Worm (Caenorhabditis elegans) whole organism, L3 larva: ENCODE measurements around the gene vps-50.

Source experiments
- egl-27 ChIP-seq: sonication (generic microtip); optimal IDR thresholded peaks from 4 replicates; lab custom pipeline; 2017; ENCODE audit warnings: missing biosample characterization, missing genetic modification reagents, missing genetic modification characterization
- elt-1 ChIP-seq: fragments of 150-350 bp; optimal IDR thresholded peaks from 2 replicates; lab custom pipeline; 2014; ENCODE audit warnings: missing biosample characterization, missing genetic modification characterization
- fkh-10 ChIP-seq: sonication (generic microtip); optimal IDR thresholded peaks from 2 replicates; lab custom pipeline; 2017; ENCODE audit warnings: missing biosample characterization, missing genetic modification reagents, missing genetic modification characterization
- lin-39 ChIP-seq: fragments of 150-350 bp; optimal IDR thresholded peaks from 2 replicates; lab custom pipeline; 2018; ENCODE audit warnings: missing biosample characterization, missing genetic modification reagents, missing genetic modification characterization
- mdl-1 ChIP-seq: fragments of 150-350 bp; optimal IDR thresholded peaks from 2 replicates; lab custom pipeline; 2014; ENCODE audit warnings: missing biosample characterization, missing genetic modification characterization
- nhr-237 ChIP-seq: fragments of 150-350 bp; optimal IDR thresholded peaks from 2 replicates; lab custom pipeline; 2014; ENCODE audit warnings: missing biosample characterization, missing genetic modification characterization
- nhr-25 ChIP-seq: sonication (generic microtip); optimal IDR thresholded peaks from 2 replicates; lab custom pipeline; 2017; ENCODE audit warnings: missing biosample characterization, missing genetic modification characterization
- nhr-28 ChIP-seq: fragments of 150-350 bp; optimal IDR thresholded peaks from 2 replicates; lab custom pipeline; 2014; ENCODE audit warnings: missing biosample characterization, missing genetic modification characterization
- sea-2 ChIP-seq: fragments of 150-350 bp; sonication (generic microtip); optimal IDR thresholded peaks from 4 replicates; lab custom pipeline; 2014; ENCODE audit warnings: missing biosample characterization, missing genetic modification reagents, missing genetic modification characterization
- unc-62 ChIP-seq: fragments of 150-350 bp; sonication (generic microtip); optimal IDR thresholded peaks from 4 replicates; lab custom pipeline; 2014; ENCODE audit warnings: missing biosample characterization, missing genetic modification reagents, missing genetic modification characterization
- ztf-11 ChIP-seq: fragments of 150-350 bp; optimal IDR thresholded peaks from 2 replicates; lab custom pipeline; 2014; ENCODE audit warnings: missing biosample characterization, missing genetic modification characterization

DNA sequence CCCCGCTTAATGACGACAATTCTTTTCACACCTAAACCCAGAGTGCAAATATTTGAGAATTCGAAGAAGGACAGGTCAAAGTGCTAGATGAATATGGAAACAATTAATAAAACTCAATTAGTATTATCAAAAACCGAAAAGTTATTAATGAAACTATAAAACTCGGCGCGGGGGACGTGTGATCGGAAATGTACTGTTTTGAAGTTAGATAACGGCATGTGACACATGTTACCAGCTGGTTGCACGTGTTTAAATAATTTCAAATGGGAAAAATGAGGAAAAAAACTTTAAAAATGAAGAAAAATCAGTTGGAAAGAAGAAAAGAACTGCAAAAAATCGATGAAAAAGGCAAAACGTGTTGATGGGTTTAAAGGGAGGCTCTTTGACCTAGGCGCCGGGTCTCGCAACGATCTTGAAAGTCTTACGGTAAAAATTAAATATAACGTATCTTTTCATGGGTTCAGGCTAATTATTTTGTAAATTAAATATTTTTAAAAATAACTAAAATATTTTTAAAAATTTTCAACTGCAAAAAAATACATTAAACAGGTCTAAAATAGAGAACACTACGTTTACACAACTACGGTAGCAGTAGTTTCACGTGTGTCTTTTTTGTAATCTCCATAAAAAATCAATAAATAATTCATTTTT, 48.3 kb upstream of the vps-50 start:
- TF ChIP-seq sea-2 (no peak), fkh-10 (GFP tag; lab: Kevin White, UChicago) (no peak), ztf-11 (tag; lab: Kevin White, UChicago) (no peak), lin-39 (tag; lab: Kevin White, UChicago) (no peak), nhr-25 (tag; lab: Kevin White, UChicago) (no peak), unc-62 (no peak), egl-27 (tag; lab: Kevin White, UChicago) (no peak), elt-1 (tag; lab: Kevin White, UChicago) (no peak), nhr-28 (tag; lab: Kevin White, UChicago) (no peak), nhr-237 (tag; lab: Kevin White, UChicago) (no peak), mdl-1 (tag; lab: Kevin White, UChicago) (no peak)
